Worm (Caenorhabditis elegans) whole organism, L4/young adult: ENCODE results near the gene T28F12.1.

Source experiments
- W03F9.2 ChIP-seq: fragments of 150-350 bp; optimal IDR thresholded peaks from 2 replicates; lab custom pipeline; 2014; ENCODE audit warnings: missing biosample characterization, missing genetic modification characterization
- dao-5 ChIP-seq: sonication (generic microtip); optimal IDR thresholded peaks from 2 replicates; lab custom pipeline; 2016; ENCODE audit warnings: missing genotype, missing genetic modification characterization, moderate library complexity, missing compliant biosample characterization
- him-1 ChIP-seq: sonication (generic microtip); optimal IDR thresholded peaks from 2 replicates; lab custom pipeline; 2016; ENCODE audit warnings: missing genotype, missing genetic modification reagents, missing genetic modification characterization, missing compliant biosample characterization

ce11 chrV:4551911-4552310 is 39.1 kb downstream of the T28F12.1 start:
- TF ChIP-seq dao-5 (tag; lab: Kevin White, UChicago) (no peak), him-1 (tag; lab: Kevin White, UChicago) (no peak), W03F9.2 (tag; lab: Kevin White, UChicago) (no peak)
